Fruit fly (Drosophila melanogaster): ENCODE measurements around the gene GluRIIC.

dm6 chr2L:892461-892860 lies 21.4 kb upstream of the GluRIIC start:
- TF ChIP-seq CTCF (optimal IDR thresholded peaks at IDR 0.05) (no peak), CG8478 (optimal IDR thresholded peaks at IDR 0.05) (no peak)

All from S2 (cell line).